Worm (Caenorhabditis elegans): ENCODE data around the gene clec-168.

DNA sequence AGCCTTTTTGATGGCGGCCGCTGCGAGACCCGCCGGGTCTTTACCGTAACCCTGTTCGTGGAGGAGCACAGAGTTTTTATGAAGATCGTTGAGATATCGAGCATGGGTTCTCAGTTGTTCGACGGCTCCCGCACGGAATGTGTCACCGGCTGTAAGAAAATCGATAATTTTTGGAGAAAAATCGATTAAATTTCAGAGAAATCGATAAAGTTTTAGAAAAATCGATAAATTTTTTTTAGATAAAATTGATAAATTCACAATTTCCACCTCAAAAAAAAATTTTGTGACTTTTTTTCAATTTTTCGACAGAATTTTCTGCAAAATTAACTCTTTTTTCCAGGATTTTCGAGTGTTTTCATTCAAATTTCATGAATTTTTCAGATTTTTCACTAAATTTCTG, 22.0 kb upstream of the clec-168 start:
- no peak for TF ChIP-seq unc-55 (GFP tag; optimal IDR thresholded peaks at IDR 0.05)
- TF ChIP-seq nhr-25 (tag; optimal IDR thresholded peaks at IDR 0.05): no peak
- TF ChIP-seq nhr-237 (tag; optimal IDR thresholded peaks at IDR 0.05): no peak
